Worm (Caenorhabditis elegans): ENCODE data around the gene B0228.8.

Gene B0228.8

ce11 chrII:7795299-7795698 lies 34.0 kb upstream of the B0228.8 start:
- no peak for TF ChIP-seq T22C8.4 (GFP tag; IDR thresholded peaks at IDR 0.05)
- no peak for TF ChIP-seq ztf-29 (GFP tag; IDR thresholded peaks at IDR 0.05)
- TF ChIP-seq ref-1 (GFP tag; conservative IDR thresholded peaks at IDR 0.05), result no peak

- TF ChIP-seq tab-1 (GFP tag; IDR thresholded peaks at IDR 0.05) (no peak), klf-2 (GFP tag; conservative IDR thresholded peaks at IDR 0.05) (no peak), ztf-23 (GFP tag; IDR thresholded peaks at IDR 0.05) (no peak), ztf-29 (GFP tag; IDR thresholded peaks at IDR 0.05) (no peak), ref-1 (GFP tag; conservative IDR thresholded peaks at IDR 0.05) (no peak), T22C8.4 (GFP tag; IDR thresholded peaks at IDR 0.05) (no peak), cog-1 (tag; optimal IDR thresholded peaks at IDR 0.05) (no peak), flt-1 (GFP tag; IDR thresholded peaks at IDR 0.05) (no peak)
Measured at ce11 chrII:7794222-7794621, 32.9 kb upstream of the B0228.8 start, which contains the start of gene glr-4. Gene glr-4, minus strand, starts transcription at chrII:7794322.

ce11 chrII:7792514-7792913 lies 31.2 kb upstream of the B0228.8 start:
- no peak for TF ChIP-seq ztf-23 (GFP tag; IDR thresholded peaks at IDR 0.05)
- TF ChIP-seq flt-1 (GFP tag; IDR thresholded peaks at IDR 0.05), result no peak
- no peak for TF ChIP-seq ztf-29 (GFP tag; IDR thresholded peaks at IDR 0.05)
- no peak for TF ChIP-seq tab-1 (GFP tag; IDR thresholded peaks at IDR 0.05)
- no peak for TF ChIP-seq med-1 (GFP tag; optimal IDR thresholded peaks at IDR 0.05; ENCODE audit: insufficient read depth)
- no peak for TF ChIP-seq T22C8.4 (GFP tag; IDR thresholded peaks at IDR 0.05)
- TF ChIP-seq ref-1 (GFP tag; conservative IDR thresholded peaks at IDR 0.05), result no peak
- TF ChIP-seq cog-1 (tag; optimal IDR thresholded peaks at IDR 0.05), result no peak
- no peak for TF ChIP-seq klf-2 (GFP tag; conservative IDR thresholded peaks at IDR 0.05)

- TF ChIP-seq ztf-23 (GFP tag; IDR thresholded peaks at IDR 0.05), result no peak
- no peak for TF ChIP-seq tab-1 (GFP tag; IDR thresholded peaks at IDR 0.05)
Measured at ce11 chrII:7791408-7792050, 30.2 kb upstream of the B0228.8 start.

- TF ChIP-seq med-1 (GFP tag; optimal IDR thresholded peaks at IDR 0.05; ENCODE audit: insufficient read depth) (no peak), ref-1 (GFP tag; conservative IDR thresholded peaks at IDR 0.05) (no peak), cog-1 (tag; optimal IDR thresholded peaks at IDR 0.05) (no peak), tab-1 (GFP tag; IDR thresholded peaks at IDR 0.05) (no peak), ztf-23 (GFP tag; IDR thresholded peaks at IDR 0.05) (no peak), T22C8.4 (GFP tag; IDR thresholded peaks at IDR 0.05) (no peak), flt-1 (GFP tag; IDR thresholded peaks at IDR 0.05) (no peak), ztf-29 (GFP tag; IDR thresholded peaks at IDR 0.05) (no peak), klf-2 (GFP tag; conservative IDR thresholded peaks at IDR 0.05) (no peak)
Measured at ce11 chrII:7790324-7790898, 29.1 kb upstream of the B0228.8 start, which contains the start of gene srlf-1. Gene srlf-1, plus strand, starts transcription at chrII:7790591.

- no peak for TF ChIP-seq ref-1 (GFP tag; conservative IDR thresholded peaks at IDR 0.05)
- no peak for TF ChIP-seq med-1 (GFP tag; optimal IDR thresholded peaks at IDR 0.05; ENCODE audit: insufficient read depth)
- TF ChIP-seq ztf-29 (GFP tag; IDR thresholded peaks at IDR 0.05), result no peak
- no peak for TF ChIP-seq T22C8.4 (GFP tag; IDR thresholded peaks at IDR 0.05)
- no peak for TF ChIP-seq flt-1 (GFP tag; IDR thresholded peaks at IDR 0.05)
- TF ChIP-seq ztf-23 (GFP tag; IDR thresholded peaks at IDR 0.05), result no peak
- no peak for TF ChIP-seq klf-2 (GFP tag; conservative IDR thresholded peaks at IDR 0.05)
- TF ChIP-seq tab-1 (GFP tag; IDR thresholded peaks at IDR 0.05), result no peak
- no peak for TF ChIP-seq cog-1 (tag; optimal IDR thresholded peaks at IDR 0.05)
Measured at ce11 chrII:7789605-7790004, 28.3 kb upstream of the B0228.8 start.

ce11 chrII:7783467-7783959 lies 22.2 kb upstream of the B0228.8 start, which contains the start of gene skr-17:
Gene skr-17, plus strand, starts transcription at chrII:7783517.
- no peak for TF ChIP-seq T22C8.4 (GFP tag; IDR thresholded peaks at IDR 0.05)
- no peak for TF ChIP-seq tab-1 (GFP tag; IDR thresholded peaks at IDR 0.05)
- no peak for TF ChIP-seq flt-1 (GFP tag; IDR thresholded peaks at IDR 0.05)
- no peak for TF ChIP-seq ztf-23 (GFP tag; IDR thresholded peaks at IDR 0.05)
- no peak for TF ChIP-seq ztf-29 (GFP tag; IDR thresholded peaks at IDR 0.05)
- TF ChIP-seq klf-2 (GFP tag; conservative IDR thresholded peaks at IDR 0.05), result no peak
- no peak for TF ChIP-seq med-1 (GFP tag; optimal IDR thresholded peaks at IDR 0.05; ENCODE audit: insufficient read depth)
- no peak for TF ChIP-seq cog-1 (tag; optimal IDR thresholded peaks at IDR 0.05)
- TF ChIP-seq ref-1 (GFP tag; conservative IDR thresholded peaks at IDR 0.05), result no peak

ce11 chrII:7781102-7781616 lies 19.8 kb upstream of the B0228.8 start, which contains the start of the genes snpc-1.1 and spdl-1:
Gene snpc-1.1, minus strand, starts transcription at chrII:7781301.
Gene spdl-1, plus strand, starts transcription at chrII:7781566.
- TF ChIP-seq ztf-29 (GFP tag; IDR thresholded peaks at IDR 0.05) (no peak), ztf-23 (GFP tag; IDR thresholded peaks at IDR 0.05) (no peak)

- no peak for TF ChIP-seq tab-1 (GFP tag; IDR thresholded peaks at IDR 0.05)
- TF ChIP-seq klf-2 (GFP tag; conservative IDR thresholded peaks at IDR 0.05), result no peak
- no peak for TF ChIP-seq ztf-29 (GFP tag; IDR thresholded peaks at IDR 0.05)
- no peak for TF ChIP-seq cog-1 (tag; optimal IDR thresholded peaks at IDR 0.05)
- no peak for TF ChIP-seq ztf-23 (GFP tag; IDR thresholded peaks at IDR 0.05)
- no peak for TF ChIP-seq ref-1 (GFP tag; conservative IDR thresholded peaks at IDR 0.05)
- TF ChIP-seq med-1 (GFP tag; optimal IDR thresholded peaks at IDR 0.05; ENCODE audit: insufficient read depth), result no peak
- TF ChIP-seq T22C8.4 (GFP tag; IDR thresholded peaks at IDR 0.05), result no peak
- TF ChIP-seq flt-1 (GFP tag; IDR thresholded peaks at IDR 0.05), result no peak
Measured at ce11 chrII:7778273-7778672, 16.9 kb upstream of the B0228.8 start.
